Fruit fly (Drosophila melanogaster) whole organism, prepupa: ENCODE measurements around the gene CG6106.
A peak's percentile ranks its signal among the peaks of the same experiment; 100 is the strongest.

Experiments
- Blimp-1 ChIP-seq: fragments of 200-800 bp; sonication (Bioruptor generic); optimal IDR thresholded peaks from 3 replicates; lab custom pipeline; 2017; ENCODE audit warnings: missing biosample characterization, missing genetic modification characterization, mild to moderate bottlenecking, moderate library complexity, missing genetic modification reagents
- CG10631 ChIP-seq: fragments of 200-800 bp; sonication (Bioruptor generic); optimal IDR thresholded peaks from 2 replicates; lab custom pipeline; 2016; ENCODE audit warnings: missing biosample characterization, missing genetic modification characterization
- CG10669 ChIP-seq: fragments of 200-800 bp; sonication (Bioruptor generic); optimal IDR thresholded peaks from 3 replicates; lab custom pipeline; 2018; ENCODE audit warnings: missing biosample characterization, mild to moderate bottlenecking, missing genetic modification characterization, moderate library complexity
- CG11762 ChIP-seq: fragments of 200-800 bp; sonication (Bioruptor generic); optimal IDR thresholded peaks from 3 replicates; lab custom pipeline; 2016; ENCODE audit warnings: missing biosample characterization, missing genetic modification characterization; ENCODE audit not compliant: insufficient read depth
- CG15336 ChIP-seq: fragments of 200-800 bp; sonication (Bioruptor generic); IDR thresholded peaks from 2 replicates; pipeline ENCODE4 v1.3.6; 2022; ENCODE audit warnings: missing biosample characterization, missing genetic modification characterization
- CG1621 ChIP-seq: fragments of 200-800 bp; sonication (Bioruptor generic); optimal IDR thresholded peaks from 3 replicates; lab custom pipeline; 2018; ENCODE audit warnings: missing biosample characterization, mild to moderate bottlenecking, missing genetic modification characterization
- CG16779 ChIP-seq: fragments of 200-800 bp; sonication (Bioruptor generic); optimal IDR thresholded peaks from 3 replicates; lab custom pipeline; 2017; ENCODE audit warnings: missing biosample characterization, mild to moderate bottlenecking, missing genetic modification characterization
- CG3032 ChIP-seq: fragments of 200-800 bp; optimal IDR thresholded peaks from 2 replicates; lab custom pipeline; 2019; ENCODE audit warnings: missing biosample characterization, mild to moderate bottlenecking, missing genetic modification characterization, moderate library complexity
- CG32006 ChIP-seq: fragments of 200-800 bp; sonication (Bioruptor generic); optimal IDR thresholded peaks from 3 replicates; lab custom pipeline; 2017; ENCODE audit warnings: missing biosample characterization, mild to moderate bottlenecking, missing genetic modification characterization
- CG34406 ChIP-seq: fragments of 200-800 bp; sonication (Bioruptor generic); optimal IDR thresholded peaks from 3 replicates; lab custom pipeline; 2016; ENCODE audit warnings: missing biosample characterization, missing genetic modification characterization
- CG4318 ChIP-seq: fragments of 200-800 bp; sonication (Bioruptor generic); optimal IDR thresholded peaks from 3 replicates; lab custom pipeline; 2017; ENCODE audit warnings: missing biosample characterization, mild to moderate bottlenecking, missing genetic modification characterization
- CG6163 ChIP-seq: fragments of 200-800 bp; sonication (Bioruptor generic); IDR thresholded peaks from 3 replicates; pipeline ENCODE4 v1.3.6; 2022; ENCODE audit warnings: missing biosample characterization, missing genetic modification characterization
- CG6276 ChIP-seq: fragments of 200-800 bp; sonication (Bioruptor generic); optimal IDR thresholded peaks from 2 replicates; lab custom pipeline; 2017; ENCODE audit warnings: missing biosample characterization, mild to moderate bottlenecking, missing genetic modification characterization
- CG6808 ChIP-seq: fragments of 200-800 bp; sonication (Bioruptor generic); optimal IDR thresholded peaks from 3 replicates; lab custom pipeline; 2017; ENCODE audit warnings: missing biosample characterization, missing genetic modification characterization, mild to moderate bottlenecking, moderate library complexity, missing genetic modification reagents
- CG6854 ChIP-seq: fragments of 200-800 bp; sonication (Bioruptor generic); optimal IDR thresholded peaks from 2 replicates; lab custom pipeline; 2017; ENCODE audit warnings: missing biosample characterization, mild to moderate bottlenecking, missing genetic modification characterization
- CG7368 ChIP-seq: fragments of 200-800 bp; sonication (Bioruptor generic); optimal IDR thresholded peaks from 3 replicates; lab custom pipeline; 2016; ENCODE audit warnings: missing biosample characterization, missing genetic modification characterization
- CG8119 ChIP-seq: fragments of 200-800 bp; sonication (Bioruptor generic); IDR thresholded peaks from 3 replicates; pipeline ENCODE4 v1.3.6; 2022; ENCODE audit warnings: missing biosample characterization, missing genetic modification characterization
- CG8319 ChIP-seq: fragments of 200-800 bp; sonication (Bioruptor generic); optimal IDR thresholded peaks from 3 replicates; lab custom pipeline; 2016; ENCODE audit warnings: missing biosample characterization, missing genetic modification characterization
- CG8632 ChIP-seq: fragments of 200-800 bp; sonication (Bioruptor generic); optimal IDR thresholded peaks from 3 replicates; lab custom pipeline; 2016; ENCODE audit warnings: missing biosample characterization, missing genetic modification characterization
- CG9139 ChIP-seq: fragments of 200-800 bp; sonication (Bioruptor generic); optimal IDR thresholded peaks from 3 replicates; lab custom pipeline; 2017; ENCODE audit warnings: missing biosample characterization, mild to moderate bottlenecking, missing genetic modification characterization
- Eip78C ChIP-seq: fragments of 200-800 bp; sonication (Bioruptor generic); peaks from one replicate; lab custom pipeline; 2016; ENCODE audit warnings: missing biosample characterization, missing genetic modification characterization
- Eip93F ChIP-seq: fragments of 200-800 bp; sonication (Bioruptor generic); optimal IDR thresholded peaks from 2 replicates; lab custom pipeline; 2016; ENCODE audit warnings: missing biosample characterization, mild to moderate bottlenecking, missing genetic modification characterization
- Ets21C ChIP-seq: fragments of 200-800 bp; sonication (Bioruptor generic); optimal IDR thresholded peaks from 3 replicates; lab custom pipeline; 2016; ENCODE audit warnings: missing biosample characterization, missing genetic modification characterization
- Ets96B ChIP-seq: fragments of 200-800 bp; optimal IDR thresholded peaks from 2 replicates; lab custom pipeline; 2019; ENCODE audit warnings: missing biosample characterization, mild to moderate bottlenecking, missing genetic modification characterization, moderate library complexity
- Gug ChIP-seq: fragments of 200-800 bp; sonication (Bioruptor generic); IDR thresholded peaks from 2 replicates; pipeline ENCODE4 v1.3.6; 2022; ENCODE audit warnings: missing biosample characterization, missing genetic modification characterization
- Hr38 ChIP-seq: sonication (Bioruptor generic); optimal IDR thresholded peaks from 2 replicates; lab custom pipeline; 2016; ENCODE audit warnings: missing biosample characterization, missing genetic modification characterization
- Hr39 ChIP-seq: fragments of 200-800 bp; sonication (Bioruptor generic); optimal IDR thresholded peaks from 2 replicates; lab custom pipeline; 2016; ENCODE audit warnings: missing biosample characterization, missing genetic modification characterization
- Lpt ChIP-seq: fragments of 200-800 bp; sonication (Bioruptor generic); optimal IDR thresholded peaks from 3 replicates; lab custom pipeline; 2016; ENCODE audit warnings: missing biosample characterization, missing genetic modification characterization
- OdsH ChIP-seq: fragments of 200-800 bp; sonication (Bioruptor generic); optimal IDR thresholded peaks from 3 replicates; lab custom pipeline; 2016; ENCODE audit warnings: missing biosample characterization, missing genetic modification characterization
- Smox ChIP-seq: fragments of 200-800 bp; sonication (Bioruptor generic); optimal IDR thresholded peaks from 3 replicates; lab custom pipeline; 2016; ENCODE audit warnings: missing biosample characterization, missing genetic modification characterization
- Sox14 ChIP-seq: fragments of 200-800 bp; sonication (Bioruptor generic); optimal IDR thresholded peaks from 3 replicates; lab custom pipeline; 2016; ENCODE audit warnings: missing biosample characterization, missing genetic modification characterization
- achi ChIP-seq: fragments of 200-800 bp; sonication (Bioruptor generic); optimal IDR thresholded peaks from 3 replicates; lab custom pipeline; 2016; ENCODE audit warnings: missing biosample characterization, missing genetic modification characterization
- acj6 ChIP-seq: fragments of 200-800 bp; sonication (Bioruptor generic); optimal IDR thresholded peaks from 3 replicates; lab custom pipeline; 2016; ENCODE audit warnings: missing biosample characterization, missing genetic modification characterization
- cyc ChIP-seq: fragments of 200-800 bp; sonication (Bioruptor generic); optimal IDR thresholded peaks from 3 replicates; lab custom pipeline; 2016; ENCODE audit warnings: missing biosample characterization, missing genetic modification characterization
- dac ChIP-seq: fragments of 200-800 bp; sonication (Bioruptor generic); optimal IDR thresholded peaks from 2 replicates; lab custom pipeline; 2017; ENCODE audit warnings: missing biosample characterization, mild to moderate bottlenecking, missing genetic modification characterization
- dsx ChIP-seq: fragments of 200-800 bp; optimal IDR thresholded peaks from 3 replicates; lab custom pipeline; 2019; ENCODE audit warnings: missing biosample characterization, mild to moderate bottlenecking, missing genetic modification characterization, moderate library complexity; ENCODE audit not compliant: poor library complexity, severe bottlenecking
- eg ChIP-seq: fragments of 200-800 bp; sonication (Bioruptor generic); IDR thresholded peaks from 3 replicates; pipeline ENCODE4 v1.3.6; 2022; ENCODE audit warnings: missing biosample characterization, missing genetic modification characterization
- esn ChIP-seq: fragments of 200-800 bp; sonication (Bioruptor generic); optimal IDR thresholded peaks from 2 replicates; lab custom pipeline; 2016; ENCODE audit warnings: missing biosample characterization, mild to moderate bottlenecking, missing genetic modification characterization, moderate library complexity
- fd59A ChIP-seq: fragments of 200-800 bp; sonication (Bioruptor generic); optimal IDR thresholded peaks from 2 replicates; lab custom pipeline; 2017; ENCODE audit warnings: missing biosample characterization, mild to moderate bottlenecking, missing genetic modification characterization, missing genetic modification reagents
- fd85E ChIP-seq: fragments of 200-800 bp; sonication (Bioruptor generic); optimal IDR thresholded peaks from 3 replicates; lab custom pipeline; 2016; ENCODE audit warnings: missing biosample characterization, missing genetic modification characterization
- fkh ChIP-seq: fragments of 200-800 bp; sonication (Bioruptor generic); optimal IDR thresholded peaks from 3 replicates; lab custom pipeline; 2017; ENCODE audit warnings: missing biosample characterization, mild to moderate bottlenecking, missing genetic modification characterization, moderate library complexity
- lz ChIP-seq: fragments of 200-800 bp; sonication (Bioruptor generic); optimal IDR thresholded peaks from 3 replicates; lab custom pipeline; 2016; ENCODE audit warnings: missing biosample characterization, missing genetic modification characterization
- net ChIP-seq: fragments of 200-800 bp; sonication (Bioruptor generic); optimal IDR thresholded peaks from 3 replicates; lab custom pipeline; 2016; ENCODE audit warnings: missing biosample characterization, missing genetic modification characterization
- salr ChIP-seq, 2 experiments: fragments of 200-800 bp; sonication (Bioruptor generic); optimal IDR thresholded peaks; 3 replicates each; lab custom pipeline; 2016 to 2018; ENCODE audit warnings: missing biosample characterization in 2 of 2, missing genetic modification characterization in 2 of 2, mild to moderate bottlenecking in 1 of 2
- spab ChIP-seq: fragments of 200-800 bp; sonication (Bioruptor generic); optimal IDR thresholded peaks from 2 replicates; lab custom pipeline; 2017; ENCODE audit warnings: missing biosample characterization, mild to moderate bottlenecking, missing genetic modification characterization, missing genetic modification reagents
- ss ChIP-seq, 2 experiments: fragments of 200-800 bp; sonication (Bioruptor generic); optimal IDR thresholded peaks; 2 replicates in 1 of 2; 3 replicates in 1 of 2; lab custom pipeline; 2017 to 2018; ENCODE audit warnings: mild to moderate bottlenecking in 2 of 2, missing biosample characterization in 2 of 2, missing genetic modification characterization in 2 of 2, moderate library complexity in 1 of 2
- svp ChIP-seq: fragments of 200-800 bp; sonication (Bioruptor generic); peaks from one replicate; lab custom pipeline; 2016; ENCODE audit warnings: missing biosample characterization, missing genetic modification characterization
- topi ChIP-seq: fragments of 200-800 bp; sonication (Bioruptor generic); optimal IDR thresholded peaks from 3 replicates; lab custom pipeline; 2016; ENCODE audit warnings: missing biosample characterization, missing genetic modification characterization
- vri ChIP-seq: fragments of 200-800 bp; sonication (Bioruptor generic); optimal IDR thresholded peaks from 3 replicates; lab custom pipeline; 2016; ENCODE audit warnings: missing biosample characterization, mild to moderate bottlenecking, missing genetic modification characterization

Gene CG6106

DNA sequence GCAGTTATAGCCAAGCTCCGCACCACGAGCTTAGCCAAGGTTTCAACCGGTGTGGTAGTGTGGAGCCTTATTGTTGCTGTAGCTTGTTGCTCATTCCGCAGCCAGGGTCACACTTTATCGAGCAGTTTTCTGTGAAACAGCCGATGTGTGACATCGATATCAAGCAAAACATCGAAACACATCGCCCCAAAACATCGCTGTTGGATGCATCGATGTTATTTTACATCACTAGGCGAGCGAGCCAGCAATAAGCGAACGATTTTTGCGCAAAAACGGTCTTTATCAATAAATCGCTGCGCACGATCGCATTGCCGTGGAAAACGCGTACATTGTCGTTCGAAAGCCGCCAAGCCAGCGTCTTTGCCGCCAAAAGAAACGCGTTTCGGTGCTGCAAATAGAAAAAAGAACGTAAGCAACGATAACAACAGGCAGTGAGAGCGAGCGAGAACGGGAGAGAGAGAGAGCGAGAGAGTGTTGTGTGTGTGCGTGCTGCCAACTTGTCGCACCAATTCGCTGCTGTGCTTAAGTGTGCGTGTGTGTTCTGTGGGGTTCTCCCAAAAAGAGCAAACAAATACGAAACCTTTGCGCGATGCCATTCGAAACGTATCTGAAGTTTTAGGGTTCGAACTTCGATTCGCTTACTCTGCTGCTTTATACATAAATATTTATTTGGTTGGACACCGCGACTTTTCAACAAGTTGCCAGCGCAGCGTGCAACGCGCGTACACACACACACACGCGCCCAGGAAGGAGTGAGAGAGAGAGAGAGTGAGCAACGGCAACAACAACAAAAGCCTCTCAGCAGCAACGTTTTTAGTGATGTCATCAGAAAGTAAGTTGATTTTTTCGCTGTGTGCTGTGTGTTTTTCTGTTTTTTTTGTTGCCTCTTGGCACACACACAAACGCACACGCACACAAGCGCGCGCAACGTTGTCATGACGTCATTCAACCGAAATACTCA lies 12.4 kb downstream of the CG6106 start:
- TF ChIP-seq Eip93F (GFP tag; lab: Kevin White, UChicago) (peak; percentile 68), CG34406 (GFP tag; lab: Kevin White, UChicago) (peak; percentile 63), salr (GFP tag; optimal IDR thresholded peaks at IDR 0.05; lab: Kevin White, UChicago) (peak; percentile 40 to 55), eg (GFP tag; lab: Robert Waterston, UW) (peak; percentile 91), CG16779 (peak; percentile 91), achi (peak; percentile 51), fd85E (GFP tag; lab: Kevin White, UChicago) (no peak), CG32006 (GFP tag; lab: Kevin White, UChicago) (no peak), CG7368 (peak; percentile 75), Gug (GFP tag; lab: Robert Waterston, UW) (0 out of 2 replicates have a peak, but pooled peaks have one; percentile 40), spab (GFP tag; lab: Kevin White, UChicago) (peak; percentile 82), CG8119 (GFP tag; lab: Robert Waterston, UW) (peak; percentile 85), CG6163 (GFP tag; lab: Robert Waterston, UW) (peak; percentile 92), Smox (GFP tag; lab: Kevin White, UChicago) (no peak), dsx (GFP tag; lab: Kevin White, UChicago) (peak; percentile 77), vri (GFP tag; lab: Kevin White, UChicago) (peak; percentile 81), CG6854 (GFP tag; lab: Kevin White, UChicago) (peak; percentile 84), Blimp-1 (GFP tag; lab: Kevin White, UChicago) (peak; percentile 67), fkh (GFP tag; lab: Kevin White, UChicago) (peak; percentile 86), acj6 (GFP tag; lab: Kevin White, UChicago) (no peak), lz (GFP tag; lab: Kevin White, UChicago) (no peak), CG8319 (GFP tag; lab: Kevin White, UChicago) (peak; percentile 21), cyc (peak; percentile 12), Eip78C (GFP tag; lab: Kevin White, UChicago) (peak; percentile 80), OdsH (GFP tag; lab: Kevin White, UChicago) (no peak), svp (GFP tag; lab: Kevin White, UChicago) (no peak), CG6808 (peak; percentile 93), Hr38 (GFP tag; lab: Kevin White, UChicago) (no peak), CG3032 (peak; percentile 66), Hr39 (GFP tag; lab: Kevin White, UChicago) (peak; percentile 11), CG10631 (no peak), esn (GFP tag; lab: Kevin White, UChicago) (peak; percentile 56), CG1621 (tag; lab: Kevin White, UChicago) (peak; percentile 80), Sox14 (peak; percentile 59), fd59A (GFP tag; lab: Kevin White, UChicago) (peak; percentile 51), Ets21C (GFP tag; lab: Kevin White, UChicago) (no peak), CG15336 (peak; percentile 84), Ets96B (tag; lab: Kevin White, UChicago) (peak; percentile 64), topi (GFP tag; lab: Kevin White, UChicago) (peak; percentile 61), CG4318 (GFP tag; lab: Kevin White, UChicago) (no peak), CG6276 (GFP tag; lab: Kevin White, UChicago) (peak; percentile 93), ss (GFP tag; optimal IDR thresholded peaks at IDR 0.05; lab: Kevin White, UChicago) (peak; percentile 96 to 97), CG9139 (GFP tag; lab: Kevin White, UChicago) (peak; percentile 92), net (GFP tag; lab: Kevin White, UChicago) (peak; percentile 66), CG8632 (GFP tag; lab: Kevin White, UChicago) (peak; percentile 35), CG10669 (peak; percentile 72), CG11762 (peak; percentile 19), Lpt (GFP tag; lab: Kevin White, UChicago) (peak; percentile 78), dac (GFP tag; lab: Kevin White, UChicago) (peak; percentile 51)
